Worm (Caenorhabditis elegans) whole organism, young adult: ENCODE measurements around the gene F21G4.1.

Experiments used
- B0019.2 ChIP-seq: fragments of 200-800 bp; sonication (Bioruptor generic); conservative IDR thresholded peaks from 2 replicates; pipeline ENCODE4 v1.3.6; 2022; ENCODE audit warnings: missing genetic modification reagents, missing genetic modification characterization, missing compliant biosample characterization
- F33H1.4 ChIP-seq: fragments of 200-800 bp; sonication (Bioruptor generic); IDR thresholded peaks from 2 replicates; pipeline ENCODE4 v1.3.6; 2022; ENCODE audit warnings: missing genetic modification reagents, missing genetic modification characterization, missing compliant biosample characterization
- F49E8.2 ChIP-seq: sonication (generic microtip); optimal IDR thresholded peaks from 3 replicates; lab custom pipeline; 2017; ENCODE audit warnings: missing genetic modification characterization, mild to moderate bottlenecking, missing compliant biosample characterization, antibody characterized with exemption, moderate library complexity; ENCODE audit not compliant: insufficient read depth
- F57A8.1 ChIP-seq: fragments of 200-800 bp; sonication (Bioruptor generic); optimal IDR thresholded peaks from 2 replicates; lab custom pipeline; 2018; ENCODE audit warnings: mild to moderate bottlenecking, missing genetic modification characterization, moderate library complexity, missing compliant biosample characterization
- K11D2.4 ChIP-seq: fragments of 200-800 bp; sonication (Bioruptor generic); IDR thresholded peaks from 2 replicates; pipeline ENCODE4 v1.3.6; 2022; ENCODE audit warnings: missing genetic modification reagents, missing genetic modification characterization, missing compliant biosample characterization
- T26A5.8 ChIP-seq: sonication (generic microtip); optimal IDR thresholded peaks from 2 replicates; lab custom pipeline; 2016; ENCODE audit warnings: missing genetic modification characterization, missing compliant biosample characterization
- Y53G8AR.9 ChIP-seq: fragments of 200-800 bp; sonication (Bioruptor generic); conservative IDR thresholded peaks from 2 replicates; pipeline ENCODE4 v1.3.6; 2022; ENCODE audit warnings: missing genetic modification reagents, missing genetic modification characterization, missing compliant biosample characterization
- ZK185.1 ChIP-seq: sonication (generic microtip); optimal IDR thresholded peaks from 2 replicates; lab custom pipeline; 2016; ENCODE audit warnings: mild to moderate bottlenecking, missing genetic modification characterization, missing compliant biosample characterization; ENCODE audit not compliant: poor library complexity, severe bottlenecking
- attf-5 ChIP-seq: fragments of 200-800 bp; sonication (Bioruptor generic); optimal IDR thresholded peaks from 2 replicates; lab custom pipeline; 2018; ENCODE audit warnings: mild to moderate bottlenecking, missing genetic modification characterization, missing compliant biosample characterization
- attf-6 ChIP-seq: fragments of 200-800 bp; sonication (Bioruptor generic); IDR thresholded peaks from 2 replicates; pipeline ENCODE4 v1.3.6; 2022; ENCODE audit warnings: missing genetic modification reagents, missing genetic modification characterization, missing compliant biosample characterization
- bed-1 ChIP-seq: fragments of 200-800 bp; sonication (Bioruptor generic); IDR thresholded peaks from 2 replicates; pipeline ENCODE4 v1.3.6; 2022; ENCODE audit warnings: missing genetic modification reagents, missing genetic modification characterization, missing compliant biosample characterization
- cebp-2 ChIP-seq: fragments of 200-800 bp; sonication (Bioruptor generic); IDR thresholded peaks from 2 replicates; pipeline ENCODE4 v1.3.6; 2022; ENCODE audit warnings: missing genetic modification characterization, missing compliant biosample characterization
- ceh-79 ChIP-seq: sonication (generic microtip); optimal IDR thresholded peaks from 2 replicates; lab custom pipeline; 2017; ENCODE audit warnings: mild to moderate bottlenecking, missing genetic modification characterization, missing compliant biosample characterization
- ceh-91 ChIP-seq: fragments of 200-800 bp; sonication (Bioruptor generic); IDR thresholded peaks from 2 replicates; pipeline ENCODE4 v1.3.6; 2022; ENCODE audit warnings: missing genetic modification reagents, missing genetic modification characterization, missing compliant biosample characterization
- chd-7 ChIP-seq: sonication (generic microtip); optimal IDR thresholded peaks from 2 replicates; lab custom pipeline; 2016; ENCODE audit warnings: mild to moderate bottlenecking, missing genetic modification characterization, moderate library complexity, missing compliant biosample characterization
- die-1 ChIP-seq: sonication (generic microtip); optimal IDR thresholded peaks from 2 replicates; lab custom pipeline; 2016; ENCODE audit warnings: missing genotype, mild to moderate bottlenecking, missing genetic modification characterization, missing compliant biosample characterization
- egl-18 ChIP-seq: fragments of 200-800 bp; sonication (Bioruptor generic); IDR thresholded peaks from 2 replicates; pipeline ENCODE4 v1.3.6; 2022; ENCODE audit warnings: missing genetic modification reagents, missing genetic modification characterization, missing compliant biosample characterization
- fkh-3 ChIP-seq: sonication (generic microtip); optimal IDR thresholded peaks from 2 replicates; lab custom pipeline; 2016; ENCODE audit warnings: mild to moderate bottlenecking, missing genetic modification characterization, missing compliant biosample characterization
- gei-17 ChIP-seq: fragments of 200-800 bp; sonication (Bioruptor generic); optimal IDR thresholded peaks from 2 replicates; lab custom pipeline; 2018; ENCODE audit warnings: mild to moderate bottlenecking, missing genetic modification characterization, missing compliant biosample characterization
- hmg-20 ChIP-seq: fragments of 200-800 bp; sonication (Bioruptor generic); IDR thresholded peaks from 2 replicates; pipeline ENCODE4 v1.3.6; 2022; ENCODE audit warnings: missing genetic modification reagents, missing genetic modification characterization, missing compliant biosample characterization
- hsf-1 ChIP-seq: fragments of 200-800 bp; sonication (Bioruptor generic); IDR thresholded peaks from 2 replicates; pipeline ENCODE4 v1.3.6; 2022; ENCODE audit warnings: missing genetic modification reagents, missing genetic modification characterization, missing compliant biosample characterization
- lin-40 ChIP-seq: sonication (generic microtip); optimal IDR thresholded peaks from 2 replicates; lab custom pipeline; 2016; ENCODE audit warnings: missing genetic modification characterization, mild to moderate bottlenecking, missing compliant biosample characterization, missing genotype, missing genetic modification reagents
- lir-1 ChIP-seq: fragments of 200-800 bp; sonication (Bioruptor generic); conservative IDR thresholded peaks from 2 replicates; pipeline ENCODE4 v1.3.6; 2022; ENCODE audit warnings: missing genetic modification reagents, missing genetic modification characterization, missing compliant biosample characterization
- madf-6 ChIP-seq: fragments of 200-800 bp; sonication (Bioruptor generic); IDR thresholded peaks from 2 replicates; pipeline ENCODE4 v1.3.6; 2022; ENCODE audit warnings: missing genetic modification reagents, missing genetic modification characterization, missing compliant biosample characterization
- madf-8 ChIP-seq: fragments of 200-800 bp; sonication (Bioruptor generic); conservative IDR thresholded peaks from 2 replicates; pipeline ENCODE4 v1.3.6; 2022; ENCODE audit warnings: missing genetic modification reagents, missing genetic modification characterization, missing compliant biosample characterization
- mel-28 ChIP-seq: sonication (generic microtip); optimal IDR thresholded peaks from 2 replicates; lab custom pipeline; 2016; ENCODE audit warnings: borderline replicate concordance, mild to moderate bottlenecking, missing genetic modification characterization, missing compliant biosample characterization
- mes-4 ChIP-seq: sonication (generic microtip); optimal IDR thresholded peaks from 2 replicates; lab custom pipeline; 2016; ENCODE audit warnings: missing genotype, missing genetic modification characterization, missing compliant biosample characterization
- mxl-1 ChIP-seq: sonication (generic microtip); optimal IDR thresholded peaks from 2 replicates; lab custom pipeline; 2016; ENCODE audit warnings: missing genetic modification characterization, missing compliant biosample characterization
- repo-1 ChIP-seq: sonication (generic microtip); optimal IDR thresholded peaks from 2 replicates; lab custom pipeline; 2017; ENCODE audit warnings: mild to moderate bottlenecking, missing genetic modification characterization, missing compliant biosample characterization
- snpc-1.3 ChIP-seq: sonication (generic microtip); optimal IDR thresholded peaks from 2 replicates; lab custom pipeline; 2017; ENCODE audit warnings: missing genetic modification characterization, mild to moderate bottlenecking, missing compliant biosample characterization, antibody characterized with exemption, moderate library complexity, missing genotype, missing genetic modification reagents; ENCODE audit not compliant: insufficient read depth
- snpc-3.4 ChIP-seq: sonication (generic microtip); optimal IDR thresholded peaks from 2 replicates; lab custom pipeline; 2017; ENCODE audit warnings: missing genetic modification characterization, mild to moderate bottlenecking, missing compliant biosample characterization, antibody characterized with exemption, moderate library complexity, missing genotype, missing genetic modification reagents
- ztf-18 ChIP-seq: sonication (generic microtip); optimal IDR thresholded peaks from 2 replicates; lab custom pipeline; 2016; ENCODE audit warnings: missing genotype, mild to moderate bottlenecking, missing genetic modification characterization, missing compliant biosample characterization

The F21G4.1 gene

DNA sequence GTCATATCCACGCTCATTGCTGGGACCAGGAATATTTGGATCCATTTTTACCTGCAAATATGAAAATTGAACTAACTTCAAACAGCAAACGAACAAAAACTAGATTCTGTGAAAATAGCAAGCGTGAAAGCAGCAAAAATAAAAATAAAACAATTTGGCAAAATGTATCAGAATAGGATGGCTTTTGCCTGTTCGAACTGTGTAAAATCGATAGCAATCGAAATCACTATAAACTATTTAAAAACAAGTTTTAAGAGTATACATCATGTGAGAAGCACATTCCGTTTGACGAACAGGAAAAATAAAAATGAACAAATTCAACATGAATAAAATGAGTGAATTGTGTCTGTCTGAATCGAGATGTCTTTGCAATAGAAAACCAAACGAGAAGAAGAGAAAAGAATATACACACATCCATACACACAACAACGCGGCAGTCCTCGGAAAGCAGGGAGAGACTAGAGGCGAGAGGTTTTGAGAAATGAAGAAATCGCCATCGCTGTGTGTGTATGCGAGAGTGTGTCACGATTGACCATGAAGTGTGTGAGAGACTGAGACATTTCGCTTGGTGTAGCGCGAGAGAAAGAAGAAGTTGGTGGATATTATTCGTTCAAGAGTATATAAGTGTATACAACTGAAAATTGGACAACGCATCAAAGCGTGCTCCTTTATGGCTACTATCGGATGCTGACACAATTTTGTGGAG, 7.5 kb upstream of the F21G4.1 start, which contains the start of gene phf-34:
Gene phf-34 (minus strand): TSS at position 51 of the 706 bp plus-strand sequence.
- no peak for TF ChIP-seq die-1 (tag; lab: Kevin White, UChicago)
- TF ChIP-seq lin-40 (tag; lab: Kevin White, UChicago): peak; percentile 24
- peak; percentile 32 for TF ChIP-seq ZK185.1 (tag; lab: Kevin White, UChicago)
- TF ChIP-seq lir-1 (GFP tag; lab: Robert Waterston, UW): no peak
- TF ChIP-seq F49E8.2 (tag; lab: Kevin White, UChicago): no peak
- TF ChIP-seq hsf-1: 0 out of 2 replicates have a peak, but pooled peaks have one; percentile 6
- TF ChIP-seq egl-18 (GFP tag; lab: Robert Waterston, UW): 0 out of 2 replicates have a peak, but pooled peaks have one; percentile 22
- TF ChIP-seq repo-1 (tag; lab: Kevin White, UChicago): no peak
- TF ChIP-seq, all 124 proteins: peak for 4

DNA sequence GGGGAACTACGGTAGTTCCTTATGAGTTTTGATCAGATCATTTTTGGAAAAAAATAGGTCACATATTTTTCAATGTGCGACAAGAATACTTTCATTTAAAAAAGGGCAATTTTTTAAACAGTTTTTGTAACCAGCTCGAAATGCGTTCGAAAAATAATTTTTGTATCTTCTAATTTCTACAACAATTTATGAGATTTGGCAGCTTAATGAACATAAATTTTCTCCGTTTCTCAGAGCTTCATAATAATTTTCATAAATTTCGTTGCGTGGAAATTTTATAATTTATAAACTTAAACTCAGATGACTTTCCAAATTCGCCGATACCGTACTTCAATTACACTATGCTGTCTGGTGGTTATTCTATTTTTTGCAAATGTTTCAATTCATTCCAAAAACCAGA, 2.7 kb upstream of the F21G4.1 start, which contains the start of gene F21G4.3:
Gene F21G4.3 (plus strand): TSS at position 301 of the 400 bp plus-strand sequence.
- TF ChIP-seq Y53G8AR.9 (GFP tag; lab: Robert Waterston, UW): no peak
- no peak for TF ChIP-seq F33H1.4 (GFP tag; lab: Robert Waterston, UW)
- TF ChIP-seq snpc-3.4 (tag; lab: Kevin White, UChicago): no peak
- no peak for TF ChIP-seq lin-40 (tag; lab: Kevin White, UChicago)
- no peak for TF ChIP-seq bed-1 (GFP tag; lab: Robert Waterston, UW)
- no peak for TF ChIP-seq B0019.2 (GFP tag; lab: Robert Waterston, UW)
- TF ChIP-seq ztf-18 (tag; lab: Kevin White, UChicago): no peak
- no peak for TF ChIP-seq ceh-79 (tag; lab: Kevin White, UChicago)
- no peak for TF ChIP-seq mxl-1 (tag; lab: Kevin White, UChicago)
- TF ChIP-seq T26A5.8 (tag; lab: Kevin White, UChicago): no peak
- no peak for TF ChIP-seq madf-8 (GFP tag; lab: Robert Waterston, UW)
- TF ChIP-seq hmg-20 (GFP tag; lab: Robert Waterston, UW): no peak
- TF ChIP-seq snpc-1.3 (tag; lab: Kevin White, UChicago): no peak
- TF ChIP-seq fkh-3 (tag; lab: Kevin White, UChicago): no peak
- TF ChIP-seq cebp-2: no peak

ce11 chrX:9893069-9893468, 941 bp upstream of the F21G4.1 start:
- TF ChIP-seq attf-5 (GFP tag; lab: Kevin White, UChicago) (no peak), F57A8.1 (GFP tag; lab: Kevin White, UChicago) (no peak), chd-7 (tag; lab: Kevin White, UChicago) (no peak), mes-4 (tag; lab: Kevin White, UChicago) (no peak), madf-6 (GFP tag; lab: Robert Waterston, UW) (no peak), attf-6 (GFP tag; lab: Robert Waterston, UW) (no peak), K11D2.4 (GFP tag; lab: Robert Waterston, UW) (no peak), ceh-91 (GFP tag; lab: Robert Waterston, UW) (no peak), egl-18 (GFP tag; lab: Robert Waterston, UW) (no peak), hmg-20 (GFP tag; lab: Robert Waterston, UW) (no peak), snpc-1.3 (tag; lab: Kevin White, UChicago) (no peak), gei-17 (GFP tag; lab: Kevin White, UChicago) (no peak), mel-28 (no peak)
